Fruit fly (Drosophila melanogaster) Kc167 (cell line): ENCODE measurements around the gene CG9570.

ENCODE experiments used
- Myc ChIP-seq: fragments of >200 bp; optimal IDR thresholded peaks from 2 replicates; lab custom pipeline; 2017; ENCODE audit warnings: missing external identifiers
- h ChIP-seq: fragments of >200 bp; optimal IDR thresholded peaks from 3 replicates; lab custom pipeline; 2018; ENCODE audit warnings: missing external identifiers
- insv ChIP-seq: fragments of >200 bp; optimal IDR thresholded peaks from 3 replicates; lab custom pipeline; 2018; ENCODE audit warnings: missing external identifiers
- psq ChIP-seq: fragments of >200 bp; optimal IDR thresholded peaks from 2 replicates; lab custom pipeline; 2017; ENCODE audit warnings: missing external identifiers
- ttk ChIP-seq: sonication (Bioruptor generic); optimal IDR thresholded peaks from 2 replicates; lab custom pipeline; 2017; ENCODE audit warnings: missing external identifiers

- TF ChIP-seq Myc (lab: Kevin White, UChicago): no peak
- no peak for TF ChIP-seq h (lab: Kevin White, UChicago)
- TF ChIP-seq ttk (lab: Kevin White, UChicago): no peak
- TF ChIP-seq insv: no peak
- TF ChIP-seq psq (lab: Kevin White, UChicago): no peak
These were observed 41.2 kb downstream of the CG9570 start, which contains the start of gene fd19B for dm6 chrX:20092308-20092707.
